Fruit fly (Drosophila melanogaster): ENCODE measurements around the gene eEF2.

The eEF2 gene

dm6 chr2L:21629814-21630562, 52.0 kb downstream of the eEF2 start, which contains the start of gene Df31:
TSS of gene Df31 (minus strand) at chr2L:21629932.
- TF ChIP-seq CG11762 (GFP tag; optimal IDR thresholded peaks at IDR 0.05; ENCODE audit: insufficient read depth) (peak; percentile 9), CG31627 (GFP tag; optimal IDR thresholded peaks at IDR 0.05) (peak; percentile 53), pdm3 (GFP tag; optimal IDR thresholded peaks at IDR 0.05) (peak; percentile 46), CG8632 (GFP tag; optimal IDR thresholded peaks at IDR 0.05) (peak; percentile 4), esn (GFP tag; optimal IDR thresholded peaks at IDR 0.05) (peak; percentile 62), fd85E (GFP tag; optimal IDR thresholded peaks at IDR 0.05) (peak; percentile 28), Hr4 (GFP tag; optimal IDR thresholded peaks at IDR 0.05) (peak; percentile 17), OdsH (GFP tag; optimal IDR thresholded peaks at IDR 0.05) (peak; percentile 58), Ets96B (tag; optimal IDR thresholded peaks at IDR 0.05) (no peak), CG6792 (GFP tag; optimal IDR thresholded peaks at IDR 0.05) (peak; percentile 41), dsx (GFP tag; optimal IDR thresholded peaks at IDR 0.05; ENCODE audit: poor library complexity, severe bottlenecking) (peak; percentile 44), CG7368 (GFP tag; optimal IDR thresholded peaks at IDR 0.05) (peak; percentile 29), ss (GFP tag; optimal IDR thresholded peaks at IDR 0.05) (peak; percentile 19 to 56), CG10669 (GFP tag; optimal IDR thresholded peaks at IDR 0.05) (peak; percentile 33), Eip75B (GFP tag; optimal IDR thresholded peaks at IDR 0.05) (no peak), CG10631 (GFP tag; optimal IDR thresholded peaks at IDR 0.05) (peak; percentile 41), salr (GFP tag; optimal IDR thresholded peaks at IDR 0.05) (no peak), CG9139 (GFP tag; optimal IDR thresholded peaks at IDR 0.05) (peak; percentile 69), eg (GFP tag; IDR thresholded peaks at IDR 0.05) (no peak), Ets21C (GFP tag; optimal IDR thresholded peaks at IDR 0.05) (peak; percentile 38), Eip78C (GFP tag) (peak; percentile 75), CG15336 (GFP tag; IDR thresholded peaks at IDR 0.05) (no peak), CG3919 (GFP tag; optimal IDR thresholded peaks at IDR 0.05) (peak; percentile 68), Met (GFP tag; optimal IDR thresholded peaks at IDR 0.05) (peak; percentile 65), CG32006 (GFP tag; optimal IDR thresholded peaks at IDR 0.05) (no peak), Sox14 (GFP tag; optimal IDR thresholded peaks at IDR 0.05) (peak; percentile 49), Smox (GFP tag; optimal IDR thresholded peaks at IDR 0.05) (peak; percentile 63), Sox15 (GFP tag; optimal IDR thresholded peaks at IDR 0.05) (no peak), CG4318 (GFP tag; optimal IDR thresholded peaks at IDR 0.05) (no peak), Lpt (GFP tag; optimal IDR thresholded peaks at IDR 0.05) (no peak), Hr38 (GFP tag; optimal IDR thresholded peaks at IDR 0.05) (no peak), CG3032 (tag; optimal IDR thresholded peaks at IDR 0.05) (peak; percentile 37), CG6276 (GFP tag; optimal IDR thresholded peaks at IDR 0.05) (peak; percentile 5), CG6808 (GFP tag; optimal IDR thresholded peaks at IDR 0.05) (peak; percentile 13), CG1621 (tag; optimal IDR thresholded peaks at IDR 0.05) (peak; percentile 98), spab (GFP tag; optimal IDR thresholded peaks at IDR 0.05) (peak; percentile 20), CG11902 (GFP tag; optimal IDR thresholded peaks at IDR 0.05) (no peak), achi (GFP tag; optimal IDR thresholded peaks at IDR 0.05) (peak; percentile 40), CG6854 (GFP tag; optimal IDR thresholded peaks at IDR 0.05) (peak; percentile 48), net (GFP tag; optimal IDR thresholded peaks at IDR 0.05) (peak; percentile 25), CG6163 (GFP tag; IDR thresholded peaks at IDR 0.05) (no peak), topi (GFP tag; optimal IDR thresholded peaks at IDR 0.05) (peak; percentile 40), CG8319 (GFP tag; optimal IDR thresholded peaks at IDR 0.05) (peak; percentile 16), Blimp-1 (GFP tag; optimal IDR thresholded peaks at IDR 0.05) (no peak), dac (GFP tag; optimal IDR thresholded peaks at IDR 0.05) (no peak), lz (GFP tag; optimal IDR thresholded peaks at IDR 0.05) (peak; percentile 67), cyc (GFP tag; optimal IDR thresholded peaks at IDR 0.05) (peak; percentile 58), CG34406 (GFP tag; optimal IDR thresholded peaks at IDR 0.05) (no peak), fkh (GFP tag; optimal IDR thresholded peaks at IDR 0.05) (no peak), svp (GFP tag) (peak; percentile 76), vri (GFP tag; optimal IDR thresholded peaks at IDR 0.05) (peak; percentile 56)

All from whole organism, prepupa.